Fruit fly (Drosophila melanogaster): ENCODE data around the gene Xrp1.

- no peak for TF ChIP-seq Smox (GFP tag; optimal IDR thresholded peaks at IDR 0.05)
- no peak for TF ChIP-seq CG16779 (tag; optimal IDR thresholded peaks at IDR 0.05)
Observed at dm6 chr3R:18928346-18928917, 13.7 kb downstream of the Xrp1 start, which contains the start of gene Mpc1.

Data from whole organism, prepupa.